Worm (Caenorhabditis elegans): Measurements from ENCODE around the gene C50D2.7.

ce11 chrII:57873-58272 is 37.2 kb downstream of the C50D2.7 start:
- TF ChIP-seq dao-5 (tag; optimal IDR thresholded peaks at IDR 0.05): no peak
- no peak for TF ChIP-seq W03F9.2 (tag; optimal IDR thresholded peaks at IDR 0.05)

Data from whole organism, L4/young adult.